Fruit fly (Drosophila melanogaster) whole organism, embryonic: ENCODE measurements around the gene CG8668.
A peak's percentile ranks its signal among the peaks of the same experiment; 100 is the strongest.

Experiments
- Adf1 ChIP-seq: fragments of 200-800 bp; sonication (Bioruptor generic); IDR thresholded peaks from 2 replicates; pipeline ENCODE4 v1.3.6; 2022; ENCODE audit warnings: missing biosample characterization, missing genetic modification characterization
- Antp ChIP-seq: fragments of 200-800 bp; sonication (Bioruptor generic); optimal IDR thresholded peaks from 3 replicates; lab custom pipeline; 2016; ENCODE audit warnings: missing biosample characterization, missing genetic modification characterization
- CG10431 ChIP-seq: fragments of 200-800 bp; sonication (Bioruptor generic); optimal IDR thresholded peaks from 3 replicates; lab custom pipeline; 2018; ENCODE audit warnings: missing biosample characterization, mild to moderate bottlenecking, missing genetic modification characterization
- CG11247 ChIP-seq: fragments of 200-800 bp; sonication (Bioruptor generic); IDR thresholded peaks from 2 replicates; pipeline ENCODE4 v1.3.6; 2022; ENCODE audit warnings: missing biosample characterization, missing genetic modification characterization
- CG12659 ChIP-seq: fragments of 200-800 bp; sonication (Bioruptor generic); optimal IDR thresholded peaks from 3 replicates; lab custom pipeline; 2017; ENCODE audit warnings: mild to moderate bottlenecking, missing biosample characterization, missing genetic modification reagents, missing genetic modification characterization
- CG15073 ChIP-seq: fragments of 200-800 bp; sonication (Bioruptor generic); optimal IDR thresholded peaks from 2 replicates; lab custom pipeline; 2016; ENCODE audit warnings: missing biosample characterization, missing genetic modification characterization
- CG16779 ChIP-seq: fragments of 200-800 bp; sonication (Bioruptor generic); IDR thresholded peaks from 2 replicates; pipeline ENCODE4 v1.3.6; 2022; ENCODE audit warnings: missing biosample characterization, missing genetic modification characterization
- CG17829 ChIP-seq: fragments of 200-800 bp; optimal IDR thresholded peaks from 2 replicates; lab custom pipeline; 2019; ENCODE audit warnings: missing biosample characterization, mild to moderate bottlenecking, missing genetic modification characterization, moderate library complexity
- CG2120 ChIP-seq: fragments of 200-800 bp; sonication (Bioruptor generic); optimal IDR thresholded peaks from 3 replicates; lab custom pipeline; 2016; ENCODE audit warnings: missing biosample characterization, missing genetic modification characterization
- CG30020 ChIP-seq: fragments of 200-800 bp; optimal IDR thresholded peaks from 2 replicates; lab custom pipeline; 2019; ENCODE audit warnings: missing biosample characterization, mild to moderate bottlenecking, missing genetic modification characterization, moderate library complexity
- CG3726 ChIP-seq: fragments of 200-800 bp; sonication (Bioruptor generic); IDR thresholded peaks from 3 replicates; pipeline ENCODE4, ENCODE4 v1.3.6; 2022; ENCODE audit warnings: missing biosample characterization, missing genetic modification characterization
- CG5245 ChIP-seq: fragments of 200-800 bp; sonication (Bioruptor generic); optimal IDR thresholded peaks from 3 replicates; lab custom pipeline; 2016; ENCODE audit warnings: missing biosample characterization, missing genetic modification characterization
- CG6683 ChIP-seq: fragments of 200-800 bp; sonication (Bioruptor generic); optimal IDR thresholded peaks from 2 replicates; lab custom pipeline; 2017; ENCODE audit warnings: missing biosample characterization, mild to moderate bottlenecking, missing genetic modification characterization, missing genetic modification reagents
- CG8281 ChIP-seq: fragments of 200-800 bp; sonication (Bioruptor generic); optimal IDR thresholded peaks from 2 replicates; lab custom pipeline; 2018; ENCODE audit warnings: missing biosample characterization, mild to moderate bottlenecking, missing genetic modification characterization, moderate library complexity
- CoRest ChIP-seq: fragments of 200-800 bp; sonication (Bioruptor generic); optimal IDR thresholded peaks from 3 replicates; lab custom pipeline; 2018; ENCODE audit warnings: missing biosample characterization, mild to moderate bottlenecking, missing genetic modification characterization, moderate library complexity
- Dip3 ChIP-seq: fragments of 200-800 bp; sonication (Bioruptor generic); optimal IDR thresholded peaks from 3 replicates; lab custom pipeline; 2016; ENCODE audit warnings: missing biosample characterization, missing genetic modification characterization
- Fer1 ChIP-seq: fragments of 200-800 bp; sonication (Bioruptor generic); optimal IDR thresholded peaks from 2 replicates; lab custom pipeline; 2017; ENCODE audit warnings: missing biosample characterization, mild to moderate bottlenecking, missing genetic modification characterization
- H2.0 ChIP-seq: fragments of 200-800 bp; sonication (Bioruptor generic); IDR thresholded peaks from 2 replicates; pipeline ENCODE4 v1.3.6; 2022; ENCODE audit warnings: missing biosample characterization, missing genetic modification characterization
- Hmr ChIP-seq: fragments of 200-800 bp; sonication (Bioruptor generic); optimal IDR thresholded peaks from 3 replicates; lab custom pipeline; 2017; ENCODE audit warnings: mild to moderate bottlenecking, missing biosample characterization, missing genetic modification reagents, missing genetic modification characterization
- Kr ChIP-seq: fragments of 200-800 bp; sonication (Bioruptor generic); optimal IDR thresholded peaks from 2 replicates; lab custom pipeline; 2017; ENCODE audit warnings: missing biosample characterization, mild to moderate bottlenecking, missing genetic modification characterization
- Nf-YB ChIP-seq: fragments of 200-800 bp; sonication (Bioruptor generic); optimal IDR thresholded peaks from 3 replicates; lab custom pipeline; 2019; ENCODE audit warnings: missing biosample characterization, mild to moderate bottlenecking, missing genetic modification characterization, moderate library complexity
- al ChIP-seq: fragments of 200-800 bp; sonication (Bioruptor generic); IDR thresholded peaks from 2 replicates; pipeline ENCODE4 v1.3.6; 2022; ENCODE audit warnings: missing biosample characterization, missing genetic modification characterization
- ap ChIP-seq: fragments of 200-800 bp; sonication (Bioruptor generic); IDR thresholded peaks from 2 replicates; pipeline ENCODE4 v1.3.6; 2022; ENCODE audit warnings: missing biosample characterization, missing genetic modification characterization
- ara ChIP-seq: fragments of 200-800 bp; sonication (Bioruptor generic); IDR thresholded peaks from 2 replicates; pipeline ENCODE4 v1.3.6; 2022; ENCODE audit warnings: missing biosample characterization, missing genetic modification characterization
- bbx ChIP-seq: fragments of 200-800 bp; sonication (Bioruptor generic); IDR thresholded peaks from 2 replicates; pipeline ENCODE4 v1.3.6; 2022; ENCODE audit warnings: missing biosample characterization, missing genetic modification characterization; ENCODE audit not compliant: partially characterized antibody
- bowl ChIP-seq: fragments of 200-800 bp; sonication (Bioruptor generic); IDR thresholded peaks from 2 replicates; pipeline ENCODE4 v1.3.6; 2022; ENCODE audit warnings: missing biosample characterization, missing genetic modification characterization
- crp ChIP-seq, 2 experiments: fragments of 200-800 bp; sonication (Bioruptor generic); optimal IDR thresholded peaks; 2 replicates in 1 of 2; 3 replicates in 1 of 2; lab custom pipeline; 2017; ENCODE audit warnings: missing biosample characterization in 2 of 2, missing genetic modification characterization in 2 of 2, mild to moderate bottlenecking in 1 of 2, moderate library complexity in 1 of 2
- dimm ChIP-seq: fragments of 200-800 bp; sonication (Bioruptor generic); IDR thresholded peaks from 2 replicates; pipeline ENCODE4 v1.3.6; 2022; ENCODE audit warnings: missing biosample characterization, missing genetic modification characterization
- disco-r ChIP-seq: fragments of 200-800 bp; sonication (Bioruptor generic); optimal IDR thresholded peaks from 2 replicates; lab custom pipeline; 2016; ENCODE audit warnings: missing biosample characterization, missing genetic modification characterization
- gem ChIP-seq: fragments of 200-800 bp; sonication (Bioruptor generic); optimal IDR thresholded peaks from 2 replicates; lab custom pipeline; 2019; ENCODE audit warnings: missing biosample characterization, mild to moderate bottlenecking, missing genetic modification characterization, moderate library complexity
- grn ChIP-seq: fragments of 200-800 bp; sonication (Bioruptor generic); optimal IDR thresholded peaks from 3 replicates; lab custom pipeline; 2017; ENCODE audit warnings: missing biosample characterization, missing genetic modification characterization
- gsb ChIP-seq: fragments of 200-800 bp; sonication (Bioruptor generic); IDR thresholded peaks from 2 replicates; pipeline ENCODE4 v1.3.6; 2022; ENCODE audit warnings: missing biosample characterization, missing genetic modification characterization
- hkb ChIP-seq, 2 experiments: fragments of 200-800 bp in 1 of 2; fragments of >200 bp in 1 of 2; sonication (Bioruptor generic) in 1 of 2; IDR thresholded peaks in 1 of 2; optimal IDR thresholded peaks in 1 of 2; 2 replicates each; pipeline versions ENCODE4 v1.3.6 to Lab custom; 2017 to 2022; ENCODE audit warnings: missing biosample characterization in 1 of 2, missing genetic modification characterization in 1 of 2
- ken ChIP-seq: fragments of 200-800 bp; sonication (Bioruptor generic); IDR thresholded peaks from 3 replicates; pipeline ENCODE4 v1.3.6; 2022; ENCODE audit warnings: missing biosample characterization, missing genetic modification characterization
- nerfin-1 ChIP-seq: fragments of 200-800 bp; sonication (Bioruptor generic); optimal IDR thresholded peaks from 3 replicates; lab custom pipeline; 2019; ENCODE audit warnings: missing biosample characterization, mild to moderate bottlenecking, missing genetic modification characterization, moderate library complexity
- odd ChIP-seq: fragments of 200-800 bp; sonication (Bioruptor generic); optimal IDR thresholded peaks from 2 replicates; lab custom pipeline; 2017; ENCODE audit warnings: missing biosample characterization, mild to moderate bottlenecking, missing genetic modification characterization
- peb ChIP-seq: fragments of 200-800 bp; sonication (Bioruptor generic); IDR thresholded peaks from 2 replicates; pipeline ENCODE4 v1.3.6; 2022; ENCODE audit warnings: missing biosample characterization, missing genetic modification characterization
- prd ChIP-seq, 3 experiments: fragments of >200 bp in 2 of 3; fragments of 200-800 bp in 1 of 3; sonication (Bioruptor generic) in 1 of 3; optimal IDR thresholded peaks in 2 of 3; IDR thresholded peaks in 1 of 3; 2 replicates in 2 of 3; 3 replicates in 1 of 3; pipeline versions ENCODE4 v1.3.6 to Lab custom; 2017 to 2022; ENCODE audit warnings: missing biosample characterization in 1 of 3, missing genetic modification characterization in 1 of 3
- rib ChIP-seq: fragments of 200-800 bp; sonication (Bioruptor generic); IDR thresholded peaks from 2 replicates; pipeline ENCODE4 v1.3.6; 2022; ENCODE audit warnings: missing biosample characterization, missing genetic modification characterization
- run ChIP-seq: fragments of 200-800 bp; sonication (Bioruptor generic); optimal IDR thresholded peaks from 3 replicates; lab custom pipeline; 2018; ENCODE audit warnings: missing biosample characterization, mild to moderate bottlenecking, missing genetic modification characterization
- sd ChIP-seq: fragments of 200-800 bp; sonication (Bioruptor generic); optimal IDR thresholded peaks from 3 replicates; lab custom pipeline; 2018; ENCODE audit warnings: missing biosample characterization, mild to moderate bottlenecking, missing genetic modification characterization, moderate library complexity
- sens-2 ChIP-seq: fragments of 200-800 bp; sonication (Bioruptor generic); IDR thresholded peaks from 2 replicates; pipeline ENCODE4 v1.3.6; 2022; ENCODE audit warnings: missing biosample characterization, missing genetic modification characterization
- sim ChIP-seq: fragments of 200-800 bp; sonication (Bioruptor generic); IDR thresholded peaks from 2 replicates; pipeline ENCODE4 v1.3.6; 2022; ENCODE audit warnings: missing biosample characterization, missing genetic modification characterization
- so ChIP-seq: fragments of 200-800 bp; sonication (Bioruptor generic); IDR thresholded peaks from 3 replicates; pipeline ENCODE4 v1.3.6; 2022; ENCODE audit warnings: missing biosample characterization, missing genetic modification characterization
- sr ChIP-seq: fragments of 200-800 bp; sonication (Bioruptor generic); IDR thresholded peaks from 3 replicates; pipeline ENCODE4 v1.3.6; 2022; ENCODE audit warnings: missing biosample characterization, missing genetic modification characterization
- ssp ChIP-seq: fragments of 200-800 bp; sonication (Bioruptor generic); IDR thresholded peaks from 2 replicates; pipeline ENCODE4 v1.3.6; 2022; ENCODE audit warnings: missing biosample characterization, missing genetic modification characterization
- trem ChIP-seq: fragments of 200-800 bp; optimal IDR thresholded peaks from 3 replicates; lab custom pipeline; 2019; ENCODE audit warnings: missing biosample characterization, mild to moderate bottlenecking, missing genetic modification characterization, moderate library complexity

CG8668 gene

DNA sequence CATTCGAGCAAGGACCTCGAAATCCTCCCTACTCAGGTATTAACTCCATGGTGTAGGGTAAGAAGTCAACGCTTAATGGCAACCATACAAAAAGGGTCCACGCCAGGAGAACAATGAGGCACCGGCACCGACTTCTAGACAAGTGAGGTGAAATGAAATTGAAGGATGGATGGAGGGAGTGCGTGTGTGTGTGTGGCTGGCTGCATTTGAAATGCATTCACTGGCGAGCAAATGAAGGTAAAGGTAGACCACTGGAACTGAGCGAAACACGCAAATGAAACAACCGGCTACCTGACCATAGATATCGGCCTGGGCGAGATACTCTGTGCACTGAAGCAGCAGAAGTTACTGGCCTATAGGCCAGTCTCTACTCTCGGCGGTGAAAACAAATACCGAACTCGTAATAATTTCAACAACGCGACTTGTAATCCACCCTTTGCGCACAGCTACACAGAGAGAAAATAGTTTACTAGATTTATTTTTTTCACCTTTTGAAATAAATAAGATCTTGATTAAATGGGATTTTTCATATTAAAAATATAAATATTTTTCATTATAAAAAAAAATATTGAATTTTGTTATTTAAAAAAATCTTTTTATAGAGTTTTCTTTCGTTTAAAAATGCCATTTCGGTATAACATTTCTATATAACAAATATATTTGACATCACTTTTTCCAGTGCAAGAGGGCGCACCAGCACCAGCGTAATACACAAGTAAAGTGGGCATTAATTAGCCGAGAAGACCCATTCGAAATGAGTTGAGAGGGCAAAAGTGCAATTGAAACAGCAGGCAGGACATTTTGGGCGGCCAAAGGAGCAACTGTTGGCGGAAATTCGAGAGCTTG, 44.9 kb upstream of the CG8668 start (continued):
- peak; percentile 82 for TF ChIP-seq ap (GFP tag; lab: Robert Waterston, UW)
- TF ChIP-seq crp (GFP tag; optimal IDR thresholded peaks at IDR 0.05; lab: Kevin White, UChicago): peak in 1 of 2 experiments; percentile 11
- no peak for TF ChIP-seq grn (GFP tag; lab: Kevin White, UChicago)
- peak; percentile 81 for TF ChIP-seq Kr
- TF ChIP-seq Nf-YB (GFP tag; lab: Kevin White, UChicago): peak; percentile 72
- TF ChIP-seq CG10431 (GFP tag; lab: Kevin White, UChicago): peak; percentile 23
- TF ChIP-seq so (GFP tag; lab: Robert Waterston, UW): peak; percentile 89; the same call in 2 of the 3 replicates
- TF ChIP-seq H2.0 (GFP tag; lab: Robert Waterston, UW): peak; percentile 80
- TF ChIP-seq sr (GFP tag; lab: Robert Waterston, UW): no peak
- no peak for TF ChIP-seq Dip3
- 0 out of 2 replicates have a peak, but pooled peaks have one; percentile 55 for TF ChIP-seq bowl (GFP tag; lab: Robert Waterston, UW)
- TF ChIP-seq gsb: no peak
- peak; percentile 73 for TF ChIP-seq run
- TF ChIP-seq al (GFP tag; lab: Robert Waterston, UW): peak; percentile 64
- no peak for TF ChIP-seq CG16779 (GFP tag; lab: Robert Waterston, UW)
- TF ChIP-seq CG11247 (GFP tag; lab: Robert Waterston, UW): peak; percentile 68
- TF ChIP-seq odd (GFP tag; lab: Kevin White, UChicago): peak; percentile 84
- peak; percentile 7 for TF ChIP-seq CG6683
- peak; percentile 12 for TF ChIP-seq CG8281
- TF ChIP-seq Antp (GFP tag; lab: Kevin White, UChicago): peak; percentile 28
- peak; percentile 90 for TF ChIP-seq CG12659
- TF ChIP-seq disco-r (GFP tag; lab: Kevin White, UChicago): no peak
- peak; percentile 55; the same call in 1 of the 2 replicates for TF ChIP-seq Adf1 (GFP tag; lab: Robert Waterston, UW)
- peak; percentile 50; the same call in 1 of the 3 replicates for TF ChIP-seq CG3726
- TF ChIP-seq prd (optimal IDR thresholded peaks at IDR 0.05; lab: Kevin White, UChicago): no peak
- peak; percentile 67; the same call in 2 of the 3 replicates for TF ChIP-seq prd (GFP tag; IDR thresholded peaks at IDR 0.05; lab: Robert Waterston, UW)
- TF ChIP-seq CG17829: peak; percentile 90
- peak; percentile 1 for TF ChIP-seq CG5245 (GFP tag; lab: Kevin White, UChicago)
- peak; percentile 69 for TF ChIP-seq CG2120 (GFP tag; lab: Kevin White, UChicago)
- peak; percentile 51 for TF ChIP-seq Fer1 (GFP tag; lab: Kevin White, UChicago)
- TF ChIP-seq ssp (GFP tag; lab: Robert Waterston, UW): peak; percentile 79
- peak; percentile 8; the same call in 1 of the 2 replicates for TF ChIP-seq bbx
- TF ChIP-seq Hmr (GFP tag; lab: Kevin White, UChicago): peak; percentile 88
- TF ChIP-seq CG30020: peak; percentile 51
- no peak for TF ChIP-seq sd
- TF ChIP-seq CG15073 (GFP tag; lab: Kevin White, UChicago): no peak
- peak; percentile 56 for TF ChIP-seq dimm (GFP tag; lab: Robert Waterston, UW)
- peak; percentile 32; the same call in 1 of the 2 replicates for TF ChIP-seq ara (GFP tag; lab: Robert Waterston, UW)
- TF ChIP-seq ken: peak; percentile 59; the same call in 2 of the 3 replicates
- TF ChIP-seq gem (tag; lab: Kevin White, UChicago): peak; percentile 94
- peak; percentile 90 for TF ChIP-seq CoRest (tag; lab: Kevin White, UChicago)
- TF ChIP-seq nerfin-1 (tag; lab: Kevin White, UChicago): peak; percentile 58
- no peak for TF ChIP-seq hkb (optimal IDR thresholded peaks at IDR 0.05; lab: Kevin White, UChicago)
- peak; percentile 93 for TF ChIP-seq hkb (GFP tag; IDR thresholded peaks at IDR 0.05; lab: Robert Waterston, UW)
- peak; percentile 21; the same call in 1 of the 2 replicates for TF ChIP-seq rib (GFP tag; lab: Robert Waterston, UW)
- TF ChIP-seq peb: 0 out of 2 replicates have a peak, but pooled peaks have one; percentile 6
- TF ChIP-seq sens-2 (GFP tag; lab: Robert Waterston, UW): no peak; the same call in 1 of the 2 replicates
- peak; percentile 84 for TF ChIP-seq sim
- peak; percentile 67 for TF ChIP-seq trem
